Worm (Caenorhabditis elegans) whole organism, young adult: Measurements from ENCODE around the gene ZK1307.7.

Experiments
- B0019.2 ChIP-seq: fragments of 200-800 bp; sonication (Bioruptor generic); conservative IDR thresholded peaks from 2 replicates; pipeline ENCODE4 v1.3.6; 2022; ENCODE audit warnings: missing genetic modification reagents, missing genetic modification characterization, missing compliant biosample characterization
- B0261.1 ChIP-seq: sonication (generic microtip); optimal IDR thresholded peaks from 2 replicates; lab custom pipeline; 2016; ENCODE audit warnings: mild to moderate bottlenecking, missing genetic modification characterization, moderate library complexity, missing compliant biosample characterization
- K11D2.4 ChIP-seq: fragments of 200-800 bp; sonication (Bioruptor generic); IDR thresholded peaks from 2 replicates; pipeline ENCODE4 v1.3.6; 2022; ENCODE audit warnings: missing genetic modification reagents, missing genetic modification characterization, missing compliant biosample characterization
- K12H6.12 ChIP-seq: fragments of 200-800 bp; sonication (Bioruptor generic); optimal IDR thresholded peaks from 2 replicates; lab custom pipeline; 2018; ENCODE audit warnings: mild to moderate bottlenecking, missing genetic modification characterization, missing compliant biosample characterization
- Y79H2A.3 ChIP-seq: fragments of 200-800 bp; sonication (Bioruptor generic); conservative IDR thresholded peaks from 2 replicates; pipeline ENCODE4 v1.3.6; 2022; ENCODE audit warnings: missing genetic modification reagents, missing genetic modification characterization, missing compliant biosample characterization
- Y95B8A.8 ChIP-seq: fragments of 200-800 bp; sonication (Bioruptor generic); IDR thresholded peaks from 2 replicates; pipeline ENCODE4 v1.3.6; 2022; ENCODE audit warnings: missing genetic modification reagents, missing genetic modification characterization, missing compliant biosample characterization
- akir-1 ChIP-seq: fragments of 200-800 bp; sonication (Bioruptor generic); optimal IDR thresholded peaks from 2 replicates; lab custom pipeline; 2018; ENCODE audit warnings: mild to moderate bottlenecking, missing genetic modification characterization, moderate library complexity, missing compliant biosample characterization
- aptf-2 ChIP-seq: fragments of 200-800 bp; sonication (Bioruptor generic); conservative IDR thresholded peaks from 2 replicates; pipeline ENCODE4 v1.3.6; 2022; ENCODE audit warnings: missing genetic modification reagents, missing genetic modification characterization, missing compliant biosample characterization
- aptf-3 ChIP-seq: fragments of 200-800 bp; sonication (Bioruptor generic); IDR thresholded peaks from 2 replicates; pipeline ENCODE4 v1.3.6; 2022; ENCODE audit warnings: missing genetic modification characterization, missing compliant biosample characterization
- atf-7 ChIP-seq: sonication (generic microtip); optimal IDR thresholded peaks from 2 replicates; lab custom pipeline; 2017; ENCODE audit warnings: mild to moderate bottlenecking, missing genetic modification characterization, missing compliant biosample characterization
- attf-5 ChIP-seq: fragments of 200-800 bp; sonication (Bioruptor generic); optimal IDR thresholded peaks from 2 replicates; lab custom pipeline; 2018; ENCODE audit warnings: mild to moderate bottlenecking, missing genetic modification characterization, missing compliant biosample characterization
- cebp-1 ChIP-seq, 2 experiments: fragments of 200-800 bp in 1 of 2; sonication (Bioruptor generic) in 1 of 2; sonication (generic microtip) in 1 of 2; IDR thresholded peaks in 1 of 2; optimal IDR thresholded peaks in 1 of 2; 2 replicates each; pipeline versions ENCODE4 v1.3.6 to Lab custom; 2017 to 2022; ENCODE audit warnings: missing compliant biosample characterization in 2 of 2, missing genetic modification characterization in 2 of 2, mild to moderate bottlenecking in 1 of 2, missing genetic modification reagents in 1 of 2, moderate library complexity in 1 of 2
- ceh-100 ChIP-seq: fragments of 200-800 bp; sonication (Bioruptor generic); IDR thresholded peaks from 2 replicates; pipeline ENCODE4 v1.3.6; 2022; ENCODE audit warnings: missing genetic modification reagents, missing genetic modification characterization, missing compliant biosample characterization
- ceh-58 ChIP-seq: fragments of 200-800 bp; sonication (Bioruptor generic); IDR thresholded peaks from 2 replicates; pipeline ENCODE4 v1.3.6; 2022; ENCODE audit warnings: missing genetic modification characterization, missing compliant biosample characterization
- die-1 ChIP-seq: sonication (generic microtip); optimal IDR thresholded peaks from 2 replicates; lab custom pipeline; 2016; ENCODE audit warnings: missing genotype, mild to moderate bottlenecking, missing genetic modification characterization, missing compliant biosample characterization
- dpff-1 ChIP-seq: sonication (generic microtip); optimal IDR thresholded peaks from 2 replicates; lab custom pipeline; 2017; ENCODE audit warnings: mild to moderate bottlenecking, missing genetic modification characterization, missing compliant biosample characterization
- dpl-1 ChIP-seq: fragments of 150-350 bp; optimal IDR thresholded peaks from 2 replicates; lab custom pipeline; 2014; ENCODE audit warnings: missing biosample characterization, missing genetic modification reagents, missing genetic modification characterization
- egrh-3 ChIP-seq: fragments of 200-800 bp; sonication (Bioruptor generic); IDR thresholded peaks from 2 replicates; pipeline ENCODE4 v1.3.6; 2022; ENCODE audit warnings: missing genetic modification reagents, missing genetic modification characterization, missing compliant biosample characterization
- gei-17 ChIP-seq: fragments of 200-800 bp; sonication (Bioruptor generic); optimal IDR thresholded peaks from 2 replicates; lab custom pipeline; 2018; ENCODE audit warnings: mild to moderate bottlenecking, missing genetic modification characterization, missing compliant biosample characterization
- him-1 ChIP-seq: sonication (generic microtip); optimal IDR thresholded peaks from 2 replicates; lab custom pipeline; 2016; ENCODE audit warnings: missing genotype, missing genetic modification reagents, missing genetic modification characterization, missing compliant biosample characterization
- hlh-26 ChIP-seq: fragments of 200-800 bp; sonication (Bioruptor generic); conservative IDR thresholded peaks from 2 replicates; pipeline ENCODE4 v1.3.6; 2022; ENCODE audit warnings: missing genetic modification reagents, missing genetic modification characterization, missing compliant biosample characterization
- hmg-20 ChIP-seq: fragments of 200-800 bp; sonication (Bioruptor generic); IDR thresholded peaks from 2 replicates; pipeline ENCODE4 v1.3.6; 2022; ENCODE audit warnings: missing genetic modification reagents, missing genetic modification characterization, missing compliant biosample characterization
- madf-3 ChIP-seq: fragments of 200-800 bp; sonication (Bioruptor generic); IDR thresholded peaks from 2 replicates; pipeline ENCODE4 v1.3.6; 2022; ENCODE audit warnings: missing genetic modification reagents, missing genetic modification characterization, missing compliant biosample characterization
- madf-8 ChIP-seq: fragments of 200-800 bp; sonication (Bioruptor generic); conservative IDR thresholded peaks from 2 replicates; pipeline ENCODE4 v1.3.6; 2022; ENCODE audit warnings: missing genetic modification reagents, missing genetic modification characterization, missing compliant biosample characterization
- mcd-1 ChIP-seq: fragments of 200-800 bp; sonication (Bioruptor generic); IDR thresholded peaks from 2 replicates; pipeline ENCODE4 v1.3.6; 2022; ENCODE audit warnings: missing genetic modification reagents, missing genetic modification characterization, missing compliant biosample characterization
- mel-28 ChIP-seq: sonication (generic microtip); optimal IDR thresholded peaks from 2 replicates; lab custom pipeline; 2016; ENCODE audit warnings: borderline replicate concordance, mild to moderate bottlenecking, missing genetic modification characterization, missing compliant biosample characterization
- mes-4 ChIP-seq: sonication (generic microtip); optimal IDR thresholded peaks from 2 replicates; lab custom pipeline; 2016; ENCODE audit warnings: missing genotype, missing genetic modification characterization, missing compliant biosample characterization
- nhr-120 ChIP-seq: fragments of 200-800 bp; sonication (Bioruptor generic); IDR thresholded peaks from 2 replicates; pipeline ENCODE4 v1.3.6; 2022; ENCODE audit warnings: missing genetic modification characterization, missing compliant biosample characterization
- nhr-27 ChIP-seq: fragments of 200-800 bp; sonication (Bioruptor generic); optimal IDR thresholded peaks from 2 replicates; lab custom pipeline; 2018; ENCODE audit warnings: mild to moderate bottlenecking, missing genetic modification characterization, moderate library complexity, missing compliant biosample characterization
- nhr-80 ChIP-seq: sonication (generic microtip); optimal IDR thresholded peaks from 2 replicates; lab custom pipeline; 2016; ENCODE audit warnings: missing genetic modification characterization, missing compliant biosample characterization
- snpc-1.1 ChIP-seq: sonication (generic microtip); optimal IDR thresholded peaks from 2 replicates; lab custom pipeline; 2017; ENCODE audit warnings: missing genetic modification characterization, mild to moderate bottlenecking, missing compliant biosample characterization, antibody characterized with exemption, moderate library complexity, missing genotype, missing genetic modification reagents; ENCODE audit not compliant: insufficient read depth
- snpc-1.3 ChIP-seq: sonication (generic microtip); optimal IDR thresholded peaks from 2 replicates; lab custom pipeline; 2017; ENCODE audit warnings: missing genetic modification characterization, mild to moderate bottlenecking, missing compliant biosample characterization, antibody characterized with exemption, moderate library complexity, missing genotype, missing genetic modification reagents; ENCODE audit not compliant: insufficient read depth
- snpc-4 ChIP-seq, 5 experiments: fragments of 150-350 bp in 1 of 5; sonication (generic microtip) in 4 of 5; optimal IDR thresholded peaks; 2 replicates each; lab custom pipeline; 2014 to 2018; ENCODE audit warnings: missing genetic modification characterization in 5 of 5, missing biosample characterization in 3 of 5, antibody characterized with exemption in 2 of 5, mild to moderate bottlenecking in 2 of 5, missing compliant biosample characterization in 2 of 5, missing genotype in 2 of 5, moderate library complexity in 2 of 5, missing genetic modification reagents in 1 of 5
- tbp1 ChIP-seq: fragments of 200-800 bp; sonication (Bioruptor generic); optimal IDR thresholded peaks from 2 replicates; lab custom pipeline; 2018; ENCODE audit warnings: mild to moderate bottlenecking, missing genetic modification characterization, missing compliant biosample characterization
- xnd-1 ChIP-seq: sonication (generic microtip); optimal IDR thresholded peaks from 2 replicates; lab custom pipeline; 2016; ENCODE audit warnings: missing genotype, missing genetic modification reagents, missing genetic modification characterization, missing compliant biosample characterization
- ztf-22 ChIP-seq: fragments of 200-800 bp; sonication (Bioruptor generic); optimal IDR thresholded peaks from 2 replicates; lab custom pipeline; 2018; ENCODE audit warnings: mild to moderate bottlenecking, missing genetic modification characterization, moderate library complexity, missing compliant biosample characterization

The ZK1307.7 gene

ce11 chrII:9604063-9604462, 32.3 kb upstream of the ZK1307.7 start:
- TF ChIP-seq gei-17 (GFP tag; lab: Kevin White, UChicago): no peak
- no peak for TF ChIP-seq B0019.2
- TF ChIP-seq tbp1 (GFP tag; lab: Kevin White, UChicago): peak; percentile 11
- no peak for TF ChIP-seq K11D2.4 (GFP tag; lab: Robert Waterston, UW)
- TF ChIP-seq hmg-20 (GFP tag; lab: Robert Waterston, UW): no peak
- TF ChIP-seq mes-4: no peak
- TF ChIP-seq attf-5 (GFP tag; lab: Kevin White, UChicago): no peak

- peak; percentile 37 for TF ChIP-seq nhr-80 (tag; lab: Kevin White, UChicago)
- no peak for TF ChIP-seq nhr-27 (tag; lab: Kevin White, UChicago)
- TF ChIP-seq, all 124 proteins: peak for 1
Observed at ce11 chrII:9604685-9605084, 31.7 kb upstream of the ZK1307.7 start.

DNA sequence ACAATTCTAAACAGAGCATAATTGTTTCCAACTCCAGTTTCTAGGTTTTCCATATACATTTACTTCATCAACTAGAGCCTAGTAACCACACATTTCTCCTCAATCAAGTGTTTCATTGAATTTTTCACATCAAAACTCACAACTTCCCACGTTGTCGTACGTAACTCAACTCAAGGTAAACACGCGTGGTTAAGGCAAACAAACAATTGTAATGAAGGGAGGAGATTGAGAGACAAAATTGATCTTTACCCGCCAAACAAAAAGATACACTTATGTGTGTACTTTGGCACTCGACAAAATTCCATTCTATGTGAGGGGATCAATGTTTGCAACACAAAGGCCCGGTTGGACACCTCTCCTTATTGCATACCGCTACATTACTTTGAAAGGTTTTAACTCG, 31.1 kb upstream of the ZK1307.7 start, which contains the start of gene nhr-19:
Gene nhr-19, minus strand, starts transcription at position 191 of the 400 bp plus-strand sequence.
- TF ChIP-seq ztf-22 (GFP tag; lab: Kevin White, UChicago) (no peak), aptf-2 (GFP tag; lab: Robert Waterston, UW) (no peak), nhr-27 (tag; lab: Kevin White, UChicago) (no peak), nhr-80 (tag; lab: Kevin White, UChicago) (no peak), madf-8 (GFP tag; lab: Robert Waterston, UW) (no peak), ceh-58 (GFP tag; lab: Robert Waterston, UW) (no peak), hlh-26 (GFP tag; lab: Robert Waterston, UW) (no peak), egrh-3 (GFP tag; lab: Robert Waterston, UW) (no peak), snpc-1.3 (no peak), dpff-1 (no peak), nhr-120 (no peak), aptf-3 (no peak), atf-7 (tag; lab: Kevin White, UChicago) (no peak), mcd-1 (GFP tag; lab: Robert Waterston, UW) (no peak), B0261.1 (tag; lab: Kevin White, UChicago) (no peak)

DNA sequence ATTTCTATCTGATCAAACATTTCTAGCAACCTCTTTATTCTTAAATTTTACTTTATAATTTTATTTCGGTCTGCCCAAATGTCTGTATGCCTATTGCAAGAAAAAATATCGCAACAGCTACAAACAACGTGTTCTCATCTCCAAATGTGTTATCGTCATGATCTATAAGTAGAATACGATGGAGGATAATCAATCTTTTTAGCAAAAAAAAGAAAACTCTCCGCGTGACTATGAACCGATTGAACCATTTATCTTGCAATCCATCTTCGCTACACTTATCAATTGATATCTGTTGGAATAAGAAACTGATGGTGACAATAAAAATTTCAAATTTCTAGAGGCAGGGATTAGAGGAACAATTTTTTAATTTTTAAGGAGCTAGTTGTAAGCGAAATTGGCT, 30.4 kb upstream of the ZK1307.7 start:
- no peak for TF ChIP-seq him-1 (tag; lab: Kevin White, UChicago)
- 0 out of 2 replicates have a peak, but pooled peaks have one; percentile 30 for TF ChIP-seq K11D2.4 (GFP tag; lab: Robert Waterston, UW)

DNA sequence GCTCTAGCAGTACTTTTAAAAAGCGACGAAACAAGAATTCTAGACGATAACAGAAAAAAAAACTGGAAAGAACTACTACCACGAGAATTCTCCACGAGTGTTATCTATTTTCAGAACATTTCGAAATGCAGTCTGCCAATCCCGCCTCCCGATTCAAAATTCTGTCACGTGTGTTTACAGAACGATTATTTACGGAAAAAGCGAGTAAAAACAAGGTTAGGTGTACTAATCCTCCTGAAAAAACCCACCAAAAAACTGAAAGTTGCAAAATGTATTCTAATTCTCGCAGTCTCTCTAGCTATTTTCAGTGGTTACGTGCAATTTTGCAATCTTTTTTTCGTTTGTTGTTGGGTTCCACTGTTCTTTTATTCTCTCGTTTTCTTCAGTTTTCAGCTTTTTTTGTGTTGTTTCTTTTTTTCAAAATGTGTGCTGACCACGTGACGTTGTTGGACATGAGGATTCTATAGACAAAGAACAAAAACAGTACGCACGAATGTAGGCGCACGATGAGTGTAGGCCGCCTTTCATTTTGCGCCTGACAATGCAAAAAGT, 29.8 kb upstream of the ZK1307.7 start:
- TF ChIP-seq cebp-1 (GFP tag; IDR thresholded peaks at IDR 0.05; lab: Robert Waterston, UW) (peak; percentile 59; the same call in 1 of the 2 replicates), cebp-1 (tag; optimal IDR thresholded peaks at IDR 0.05; lab: Kevin White, UChicago) (peak; percentile 82), mel-28 (tag; lab: Kevin White, UChicago) (no peak), Y79H2A.3 (no peak), attf-5 (GFP tag; lab: Kevin White, UChicago) (peak; percentile 28), Y95B8A.8 (no peak), snpc-4 (GFP tag; optimal IDR thresholded peaks at IDR 0.05; lab: Kevin White, UChicago) (no peak), snpc-4 (tag; optimal IDR thresholded peaks at IDR 0.05; lab: Kevin White, UChicago) (no peak), K12H6.12 (tag; lab: Kevin White, UChicago) (peak; percentile 45), die-1 (tag; lab: Kevin White, UChicago) (no peak), hmg-20 (GFP tag; lab: Robert Waterston, UW) (no peak), akir-1 (GFP tag; lab: Kevin White, UChicago) (no peak), B0019.2 (no peak), xnd-1 (tag; lab: Kevin White, UChicago) (no peak), ceh-100 (GFP tag; lab: Robert Waterston, UW) (no peak), snpc-1.1 (no peak), madf-3 (GFP tag; lab: Robert Waterston, UW) (no peak), mes-4 (no peak), dpl-1 (GFP tag; lab: Kevin White, UChicago) (no peak)
